Worm (Caenorhabditis elegans) whole organism, early embryonic: ENCODE data around the gene spig-10.

Source experiments
- aly-1 ChIP-seq: sonication (generic microtip); optimal IDR thresholded peaks from 2 replicates; lab custom pipeline; 2016; ENCODE audit warnings: missing genetic modification characterization, missing compliant biosample characterization
- ama-1 ChIP-seq: fragments of 150-350 bp; optimal IDR thresholded peaks from 2 replicates; lab custom pipeline; 2014
- ceh-13 ChIP-seq: fragments of 200-800 bp; sonication (Bioruptor generic); optimal IDR thresholded peaks from 2 replicates; lab custom pipeline; 2018; ENCODE audit warnings: mild to moderate bottlenecking, missing genetic modification characterization, missing compliant biosample characterization
- ets-7 ChIP-seq: sonication (generic microtip); optimal IDR thresholded peaks from 2 replicates; lab custom pipeline; 2016; ENCODE audit warnings: missing genotype, missing genetic modification characterization, missing compliant biosample characterization
- flt-1 ChIP-seq: fragments of 200-800 bp; sonication (Bioruptor generic); IDR thresholded peaks from 2 replicates; pipeline ENCODE4 v1.3.6; 2022; ENCODE audit warnings: missing genetic modification characterization, missing compliant biosample characterization
- hmbx-1 ChIP-seq: sonication (generic microtip); optimal IDR thresholded peaks from 2 replicates; lab custom pipeline; 2016; ENCODE audit warnings: mild to moderate bottlenecking, missing genetic modification characterization, missing compliant biosample characterization
- pes-1 ChIP-seq: fragments of 200-800 bp; sonication (Bioruptor generic); IDR thresholded peaks from 2 replicates; pipeline ENCODE4 v1.3.6; 2022; ENCODE audit warnings: missing genetic modification reagents, missing genetic modification characterization, missing compliant biosample characterization
- scrt-1 ChIP-seq: fragments of 200-800 bp; sonication (Bioruptor generic); IDR thresholded peaks from 2 replicates; pipeline ENCODE4 v1.3.6; 2022; ENCODE audit warnings: missing genetic modification characterization, missing compliant biosample characterization
- sea-1 ChIP-seq: fragments of 200-800 bp; sonication (Bioruptor generic); conservative IDR thresholded peaks from 2 replicates; pipeline ENCODE4 v1.3.6; 2022; ENCODE audit warnings: missing genetic modification characterization, missing compliant biosample characterization
- tbx-11 ChIP-seq: fragments of 200-800 bp; sonication (Bioruptor generic); IDR thresholded peaks from 2 replicates; pipeline ENCODE4 v1.3.6; 2022; ENCODE audit warnings: missing genetic modification characterization, missing compliant biosample characterization
- tbx-37 ChIP-seq: fragments of 200-800 bp; sonication (Bioruptor generic); conservative IDR thresholded peaks from 2 replicates; pipeline ENCODE4 v1.3.6; 2022; ENCODE audit warnings: missing genetic modification reagents, missing genetic modification characterization, missing compliant biosample characterization
- tra-4 ChIP-seq: sonication (generic microtip); optimal IDR thresholded peaks from 2 replicates; lab custom pipeline; 2017; ENCODE audit warnings: missing genetic modification characterization, missing compliant biosample characterization

DNA sequence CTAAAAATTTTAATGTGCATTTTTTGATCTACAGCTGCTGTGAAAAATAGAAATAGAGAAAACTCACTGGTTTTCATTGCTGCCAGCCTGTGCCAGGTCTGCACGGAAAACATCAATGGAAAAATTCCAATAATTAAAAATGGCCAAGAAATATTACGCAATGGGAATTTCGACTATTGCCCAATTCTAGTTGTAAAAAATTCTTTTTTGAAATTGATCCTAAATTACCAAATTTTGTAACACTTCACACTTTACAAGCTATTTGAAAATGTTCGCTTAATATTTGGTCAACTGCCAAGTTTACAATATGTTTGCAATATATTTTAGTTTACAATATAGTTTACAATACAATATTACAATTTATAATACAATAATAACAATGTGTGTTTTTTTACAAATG is 5.3 kb upstream of the spig-10 start:
- no peak for TF ChIP-seq hmbx-1 (tag; lab: Kevin White, UChicago)
- TF ChIP-seq tra-4 (tag; lab: Kevin White, UChicago) = no peak
- TF ChIP-seq ceh-13 (GFP tag; lab: Kevin White, UChicago) = no peak
- no peak for TF ChIP-seq ama-1
- TF ChIP-seq ets-7 (tag; lab: Kevin White, UChicago) = no peak
- TF ChIP-seq pes-1 (GFP tag; lab: Robert Waterston, UW) = no peak
- TF ChIP-seq flt-1 (GFP tag; lab: Robert Waterston, UW) = no peak
- no peak for TF ChIP-seq scrt-1 (GFP tag; lab: Robert Waterston, UW)
- TF ChIP-seq aly-1 (tag; lab: Kevin White, UChicago) = no peak
- TF ChIP-seq tbx-11 (GFP tag; lab: Robert Waterston, UW) = no peak
- TF ChIP-seq sea-1 = no peak
- TF ChIP-seq tbx-37 (GFP tag; lab: Robert Waterston, UW) = no peak
